Fruit fly (Drosophila melanogaster) whole organism, embryonic: ENCODE data around the gene Svil.

Source experiments
- CG12104 ChIP-seq: fragments of 200-800 bp; sonication (Bioruptor generic); optimal IDR thresholded peaks from 3 replicates; lab custom pipeline; 2016; ENCODE audit warnings: missing biosample characterization, missing genetic modification characterization
- CG12236 ChIP-seq: fragments of 200-800 bp; sonication (Bioruptor generic); optimal IDR thresholded peaks from 2 replicates; lab custom pipeline; 2016; ENCODE audit warnings: missing biosample characterization, missing genetic modification characterization
- CG12299 ChIP-seq: fragments of 200-800 bp; sonication (Bioruptor generic); optimal IDR thresholded peaks from 2 replicates; lab custom pipeline; 2018; ENCODE audit warnings: missing biosample characterization, mild to moderate bottlenecking, missing genetic modification characterization
- CG12744 ChIP-seq: fragments of 200-800 bp; sonication (Bioruptor generic); optimal IDR thresholded peaks from 2 replicates; lab custom pipeline; 2016; ENCODE audit warnings: missing biosample characterization, missing genetic modification characterization
- CG13123 ChIP-seq: fragments of 200-800 bp; sonication (Bioruptor generic); optimal IDR thresholded peaks from 2 replicates; lab custom pipeline; 2016; ENCODE audit warnings: missing biosample characterization, missing genetic modification characterization
- CG13287 ChIP-seq: fragments of 200-800 bp; sonication (Bioruptor generic); IDR thresholded peaks from 2 replicates; pipeline ENCODE4 v1.3.6; 2022; ENCODE audit warnings: missing biosample characterization, missing genetic modification characterization; ENCODE audit not compliant: partially characterized antibody
- CG13624 ChIP-seq: fragments of 200-800 bp; sonication (Bioruptor generic); optimal IDR thresholded peaks from 2 replicates; lab custom pipeline; 2016; ENCODE audit warnings: missing biosample characterization, missing genetic modification characterization
- CG14441 ChIP-seq: fragments of 200-800 bp; sonication (Bioruptor generic); IDR thresholded peaks from 2 replicates; pipeline ENCODE4 v1.3.6; 2022; ENCODE audit warnings: missing biosample characterization, missing genetic modification characterization
- CG17359 ChIP-seq: fragments of 200-800 bp; sonication (Bioruptor generic); optimal IDR thresholded peaks from 3 replicates; lab custom pipeline; 2018; ENCODE audit warnings: missing biosample characterization, mild to moderate bottlenecking, missing genetic modification characterization, moderate library complexity
- CG17385 ChIP-seq: fragments of 200-800 bp; sonication (Bioruptor generic); optimal IDR thresholded peaks from 3 replicates; lab custom pipeline; 2018; ENCODE audit warnings: missing biosample characterization, mild to moderate bottlenecking, missing genetic modification characterization
- CG17612 ChIP-seq: fragments of 200-800 bp; sonication (Bioruptor generic); IDR thresholded peaks from 2 replicates; pipeline ENCODE4 v1.3.6; 2022; ENCODE audit warnings: missing biosample characterization, missing genetic modification characterization
- CG32772 ChIP-seq: fragments of 200-800 bp; sonication (Bioruptor generic); IDR thresholded peaks from 2 replicates; pipeline ENCODE4 v1.3.6; 2022; ENCODE audit warnings: missing biosample characterization, missing genetic modification characterization
- CG3838 ChIP-seq: fragments of 200-800 bp; sonication (Bioruptor generic); optimal IDR thresholded peaks from 3 replicates; lab custom pipeline; 2016; ENCODE audit warnings: missing biosample characterization, missing genetic modification characterization
- CG3995 ChIP-seq: fragments of 200-800 bp; sonication (Bioruptor generic); optimal IDR thresholded peaks from 3 replicates; lab custom pipeline; 2016; ENCODE audit warnings: missing biosample characterization, missing genetic modification characterization
- CG43689 ChIP-seq: fragments of 200-800 bp; sonication (Bioruptor generic); IDR thresholded peaks from 2 replicates; pipeline ENCODE4 v1.3.6; 2022; ENCODE audit warnings: missing biosample characterization, missing genetic modification characterization
- CG5245 ChIP-seq: fragments of 200-800 bp; sonication (Bioruptor generic); optimal IDR thresholded peaks from 3 replicates; lab custom pipeline; 2016; ENCODE audit warnings: missing biosample characterization, missing genetic modification characterization
- CG6654 ChIP-seq: fragments of 200-800 bp; sonication (Bioruptor generic); optimal IDR thresholded peaks from 2 replicates; lab custom pipeline; 2017; ENCODE audit warnings: missing biosample characterization, mild to moderate bottlenecking, missing genetic modification characterization
- CG8924 ChIP-seq: fragments of 200-800 bp; optimal IDR thresholded peaks from 3 replicates; lab custom pipeline; 2019; ENCODE audit warnings: missing biosample characterization, mild to moderate bottlenecking, missing genetic modification characterization, moderate library complexity
- CG8944 ChIP-seq: fragments of 200-800 bp; sonication (Bioruptor generic); optimal IDR thresholded peaks from 3 replicates; lab custom pipeline; 2016; ENCODE audit warnings: missing biosample characterization, missing genetic modification characterization
- CG9609 ChIP-seq: fragments of 200-800 bp; sonication (Bioruptor generic); optimal IDR thresholded peaks from 3 replicates; lab custom pipeline; 2016; ENCODE audit warnings: missing biosample characterization, missing genetic modification characterization
- Dek ChIP-seq: fragments of 200-800 bp; sonication (Bioruptor generic); optimal IDR thresholded peaks from 3 replicates; lab custom pipeline; 2019; ENCODE audit warnings: missing biosample characterization, mild to moderate bottlenecking, missing genetic modification characterization, moderate library complexity
- Ets65A ChIP-seq: fragments of 200-800 bp; sonication (Bioruptor generic); peaks from one replicate; lab custom pipeline; 2016; ENCODE audit warnings: missing biosample characterization, missing genetic modification characterization
- HmgZ ChIP-seq: fragments of 200-800 bp; sonication (Bioruptor generic); optimal IDR thresholded peaks from 2 replicates; lab custom pipeline; 2018; ENCODE audit warnings: missing biosample characterization, mild to moderate bottlenecking, missing genetic modification characterization
- Kr ChIP-seq: fragments of 200-800 bp; sonication (Bioruptor generic); optimal IDR thresholded peaks from 2 replicates; lab custom pipeline; 2017; ENCODE audit warnings: missing biosample characterization, mild to moderate bottlenecking, missing genetic modification characterization
- Lhr ChIP-seq: fragments of 200-800 bp; sonication (Bioruptor generic); optimal IDR thresholded peaks from 3 replicates; lab custom pipeline; 2017; ENCODE audit warnings: mild to moderate bottlenecking, missing biosample characterization, missing genetic modification reagents, missing genetic modification characterization
- MBD-R2 ChIP-seq: fragments of 200-800 bp; sonication (Bioruptor generic); IDR thresholded peaks from 2 replicates; pipeline ENCODE4 v1.3.6; 2022; ENCODE audit warnings: missing biosample characterization, missing genetic modification characterization
- Oli ChIP-seq: fragments of 200-800 bp; sonication (Bioruptor generic); optimal IDR thresholded peaks from 2 replicates; lab custom pipeline; 2018; ENCODE audit warnings: missing biosample characterization, mild to moderate bottlenecking, missing genetic modification characterization, moderate library complexity
- Ptx1 ChIP-seq: fragments of 200-800 bp; sonication (Bioruptor generic); IDR thresholded peaks from 2 replicates; pipeline ENCODE4 v1.3.6; 2022; ENCODE audit warnings: missing biosample characterization, missing genetic modification characterization
- Rx ChIP-seq: fragments of 200-800 bp; sonication (Bioruptor generic); IDR thresholded peaks from 2 replicates; pipeline ENCODE4 v1.3.6; 2022; ENCODE audit warnings: missing biosample characterization, missing genetic modification characterization
- ac ChIP-seq: fragments of 200-800 bp; sonication (Bioruptor generic); optimal IDR thresholded peaks from 3 replicates; lab custom pipeline; 2017; ENCODE audit warnings: missing biosample characterization, mild to moderate bottlenecking, missing genetic modification characterization
- ash1 ChIP-seq: fragments of 200-800 bp; sonication (Bioruptor generic); optimal IDR thresholded peaks from 2 replicates; lab custom pipeline; 2018; ENCODE audit warnings: missing biosample characterization, mild to moderate bottlenecking, missing genetic modification characterization
- caup ChIP-seq: fragments of 200-800 bp; sonication (Bioruptor generic); optimal IDR thresholded peaks from 3 replicates; lab custom pipeline; 2017; ENCODE audit warnings: missing biosample characterization, mild to moderate bottlenecking, missing genetic modification characterization, moderate library complexity; ENCODE audit not compliant: severe bottlenecking
- chm ChIP-seq: fragments of 200-800 bp; sonication (Bioruptor generic); IDR thresholded peaks from 2 replicates; pipeline ENCODE4 v1.3.6; 2022; ENCODE audit warnings: missing biosample characterization, missing genetic modification characterization
- crc ChIP-seq: fragments of 200-800 bp; sonication (Bioruptor generic); optimal IDR thresholded peaks from 2 replicates; lab custom pipeline; 2016; ENCODE audit warnings: missing biosample characterization, missing genetic modification characterization
- crol ChIP-seq: fragments of 200-800 bp; sonication (Bioruptor generic); IDR thresholded peaks from 2 replicates; pipeline ENCODE4 v1.3.6; 2022; ENCODE audit warnings: missing biosample characterization, missing genetic modification characterization
- dmrt99B ChIP-seq: fragments of 200-800 bp; sonication (Bioruptor generic); optimal IDR thresholded peaks from 2 replicates; lab custom pipeline; 2018; ENCODE audit warnings: missing biosample characterization, mild to moderate bottlenecking, missing genetic modification characterization, moderate library complexity
- dysf ChIP-seq: fragments of 200-800 bp; sonication (Bioruptor generic); IDR thresholded peaks from 3 replicates; pipeline ENCODE4 v1.3.6; 2022; ENCODE audit warnings: missing biosample characterization, missing genetic modification characterization
- esg ChIP-seq: fragments of 200-800 bp; sonication (Bioruptor generic); conservative IDR thresholded peaks from 2 replicates; pipeline ENCODE4 v1.3.6; 2022; ENCODE audit warnings: missing biosample characterization, missing genetic modification characterization
- fd64A ChIP-seq: fragments of 200-800 bp; sonication (Bioruptor generic); optimal IDR thresholded peaks from 3 replicates; lab custom pipeline; 2018; ENCODE audit warnings: missing biosample characterization, mild to moderate bottlenecking, missing genetic modification characterization
- gem ChIP-seq: fragments of 200-800 bp; sonication (Bioruptor generic); optimal IDR thresholded peaks from 2 replicates; lab custom pipeline; 2019; ENCODE audit warnings: missing biosample characterization, mild to moderate bottlenecking, missing genetic modification characterization, moderate library complexity
- grau ChIP-seq: fragments of 200-800 bp; optimal IDR thresholded peaks from 3 replicates; lab custom pipeline; 2019; ENCODE audit warnings: missing biosample characterization, mild to moderate bottlenecking, missing genetic modification characterization, moderate library complexity
- grn ChIP-seq: fragments of 200-800 bp; sonication (Bioruptor generic); optimal IDR thresholded peaks from 3 replicates; lab custom pipeline; 2017; ENCODE audit warnings: missing biosample characterization, missing genetic modification characterization
- hth ChIP-seq: fragments of >200 bp; optimal IDR thresholded peaks from 2 replicates; lab custom pipeline; 2017; ENCODE audit warnings: inconsistent platforms
- ind ChIP-seq: fragments of 200-800 bp; sonication (Bioruptor generic); optimal IDR thresholded peaks from 3 replicates; lab custom pipeline; 2016; ENCODE audit warnings: missing biosample characterization, missing genetic modification characterization
- nerfin-1 ChIP-seq: fragments of 200-800 bp; sonication (Bioruptor generic); optimal IDR thresholded peaks from 3 replicates; lab custom pipeline; 2019; ENCODE audit warnings: missing biosample characterization, mild to moderate bottlenecking, missing genetic modification characterization, moderate library complexity
- odd ChIP-seq: fragments of 200-800 bp; sonication (Bioruptor generic); optimal IDR thresholded peaks from 2 replicates; lab custom pipeline; 2017; ENCODE audit warnings: missing biosample characterization, mild to moderate bottlenecking, missing genetic modification characterization
- sens-2 ChIP-seq: fragments of 200-800 bp; sonication (Bioruptor generic); IDR thresholded peaks from 2 replicates; pipeline ENCODE4 v1.3.6; 2022; ENCODE audit warnings: missing biosample characterization, missing genetic modification characterization
- shn ChIP-seq: fragments of 200-800 bp; sonication (Bioruptor generic); optimal IDR thresholded peaks from 3 replicates; lab custom pipeline; 2016; ENCODE audit warnings: missing biosample characterization, missing genetic modification characterization
- sob ChIP-seq: fragments of 200-800 bp; sonication (Bioruptor generic); IDR thresholded peaks from 2 replicates; pipeline ENCODE4 v1.3.6; 2022; ENCODE audit warnings: missing biosample characterization, missing genetic modification characterization
- sqz ChIP-seq: fragments of 200-800 bp; sonication (Bioruptor generic); optimal IDR thresholded peaks from 3 replicates; lab custom pipeline; 2018; ENCODE audit warnings: missing biosample characterization, mild to moderate bottlenecking, missing genetic modification characterization
- sug ChIP-seq: fragments of 200-800 bp; optimal IDR thresholded peaks from 2 replicates; lab custom pipeline; 2019; ENCODE audit warnings: missing biosample characterization, mild to moderate bottlenecking, missing genetic modification characterization, moderate library complexity
- wor ChIP-seq: fragments of 200-800 bp; sonication (Bioruptor generic); IDR thresholded peaks from 2 replicates; pipeline ENCODE4 v1.3.6; 2022; ENCODE audit warnings: missing biosample characterization, missing genetic modification characterization
- zen2 ChIP-seq: fragments of 200-800 bp; sonication (Bioruptor generic); IDR thresholded peaks from 3 replicates; pipeline ENCODE4 v1.3.6; 2022; ENCODE audit warnings: missing biosample characterization, missing genetic modification characterization; ENCODE audit not compliant: partially characterized antibody

Gene Svil

DNA sequence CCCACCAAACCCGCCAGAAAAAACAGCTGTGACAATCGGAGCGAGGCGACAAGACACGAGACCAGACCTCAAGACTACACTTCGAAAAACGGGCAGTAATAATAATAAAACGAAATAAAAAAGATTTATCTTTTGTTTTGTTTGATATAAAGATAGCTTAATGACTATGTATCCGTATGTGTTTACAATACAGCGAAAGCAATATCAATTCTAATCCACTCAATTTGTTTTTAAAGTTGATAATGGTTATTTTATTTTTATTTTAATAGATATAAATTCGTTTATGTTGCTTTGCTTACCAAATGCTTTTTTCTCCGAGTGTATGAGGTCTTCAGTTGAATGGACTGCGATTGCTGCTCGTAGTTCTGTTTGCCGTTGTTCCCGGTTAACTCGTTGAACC lies 101.8 kb downstream of the Svil start (continued):
- TF ChIP-seq CG5245 (GFP tag; lab: Kevin White, UChicago) (peak; percentile 45), CG12104 (GFP tag; lab: Kevin White, UChicago) (no peak), Oli (tag; lab: Kevin White, UChicago) (peak; percentile 49), grau (peak; percentile 48), Rx (GFP tag; lab: Robert Waterston, UW) (0 out of 2 replicates have a peak, but pooled peaks have one; percentile 17), hth (lab: Kevin White, UChicago) (no peak), CG8944 (GFP tag; lab: Kevin White, UChicago) (peak; percentile 29), gem (tag; lab: Kevin White, UChicago) (peak; percentile 75), shn (GFP tag; lab: Kevin White, UChicago) (no peak), ash1 (GFP tag; lab: Kevin White, UChicago) (no peak), CG12236 (peak; percentile 38), sob (GFP tag; lab: Robert Waterston, UW) (no peak), odd (GFP tag; lab: Kevin White, UChicago) (peak; percentile 28), ind (GFP tag; lab: Kevin White, UChicago) (peak; percentile 28), HmgZ (tag; lab: Kevin White, UChicago) (no peak), MBD-R2 (GFP tag; lab: Robert Waterston, UW) (peak; percentile 18; the same call in 1 of the 2 replicates), CG8924 (tag; lab: Kevin White, UChicago) (peak; percentile 53), ac (GFP tag; lab: Kevin White, UChicago) (no peak), dmrt99B (tag; lab: Kevin White, UChicago) (peak; percentile 67), CG13123 (no peak), CG13624 (GFP tag; lab: Kevin White, UChicago) (no peak), CG17612 (GFP tag; lab: Robert Waterston, UW) (no peak), zen2 (GFP tag; lab: Robert Waterston, UW) (no peak), Lhr (GFP tag; lab: Kevin White, UChicago) (no peak), CG9609 (GFP tag; lab: Kevin White, UChicago) (peak; percentile 14), Kr (GFP tag; lab: Kevin White, UChicago) (no peak), esg (GFP tag; lab: Robert Waterston, UW) (no peak), Dek (no peak), sens-2 (no peak), caup (GFP tag; lab: Kevin White, UChicago) (peak; percentile 22), CG3838 (GFP tag; lab: Kevin White, UChicago) (peak; percentile 6), CG17385 (GFP tag; lab: Kevin White, UChicago) (peak; percentile 36), CG12744 (GFP tag; lab: Kevin White, UChicago) (no peak), sug (tag; lab: Kevin White, UChicago) (no peak), CG17359 (peak; percentile 49), sqz (GFP tag; lab: Kevin White, UChicago) (peak; percentile 19), wor (GFP tag; lab: Robert Waterston, UW) (no peak), crol (no peak), grn (GFP tag; lab: Kevin White, UChicago) (no peak), nerfin-1 (tag; lab: Kevin White, UChicago) (no peak), CG13287 (no peak), CG6654 (no peak), crc (GFP tag; lab: Kevin White, UChicago) (no peak), CG14441 (GFP tag; lab: Robert Waterston, UW) (no peak), CG12299 (no peak), CG43689 (GFP tag; lab: Robert Waterston, UW) (no peak), Ptx1 (GFP tag; lab: Robert Waterston, UW) (peak; percentile 58), dysf (GFP tag; lab: Robert Waterston, UW) (peak; percentile 58), CG3995 (GFP tag; lab: Kevin White, UChicago) (no peak), fd64A (GFP tag; lab: Kevin White, UChicago) (no peak), chm (GFP tag; lab: Robert Waterston, UW) (no peak), Ets65A (peak; percentile 26), CG32772 (GFP tag; lab: Robert Waterston, UW) (no peak)
